Fruit fly (Drosophila melanogaster): ENCODE results near the gene CG12951.

CG12951 gene

dm6 chr3R:9350561-9351379 is 20.6 kb upstream of the CG12951 start:
- TF ChIP-seq Mnt (GFP tag; optimal IDR thresholded peaks at IDR 0.05) (no peak), cnc (optimal IDR thresholded peaks at IDR 0.05) (peak in 1 of 2 experiments; percentile 12)

- TF ChIP-seq CG1620 (GFP tag; optimal IDR thresholded peaks at IDR 0.05) (no peak), toe (GFP tag; optimal IDR thresholded peaks at IDR 0.05) (no peak), CG11617 (GFP tag; optimal IDR thresholded peaks at IDR 0.05) (no peak), ovo (GFP tag; optimal IDR thresholded peaks at IDR 0.05) (no peak), kay (GFP tag; ENCODE audit: borderline replicate concordance) (peak; percentile 31), CG7045 (GFP tag; optimal IDR thresholded peaks at IDR 0.05) (no peak), bab1 (GFP tag; optimal IDR thresholded peaks at IDR 0.05) (no peak), Hr96 (GFP tag; optimal IDR thresholded peaks at IDR 0.05) (no peak)
Observed at dm6 chr3R:9349267-9349820, 19.2 kb upstream of the CG12951 start.

DNA sequence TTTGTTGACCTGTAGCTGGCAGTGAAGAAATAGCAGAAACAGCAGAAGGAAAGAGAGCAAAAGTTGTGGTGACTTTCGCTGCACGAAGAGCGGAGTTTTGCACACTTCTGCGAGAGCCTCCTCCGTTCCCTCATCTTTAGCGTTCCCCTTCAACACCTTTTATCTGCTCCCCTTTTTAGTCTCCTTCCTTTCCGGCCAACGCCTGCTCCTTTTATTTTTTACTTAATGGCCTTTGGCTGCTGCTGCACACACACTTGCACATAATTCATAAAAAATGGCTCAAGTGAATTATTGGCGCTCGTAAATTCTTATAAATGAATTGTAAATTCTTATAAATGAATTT is 18.2 kb upstream of the CG12951 start:
- TF ChIP-seq CG1620 (GFP tag; optimal IDR thresholded peaks at IDR 0.05) (no peak), CG7101 (tag; optimal IDR thresholded peaks at IDR 0.05) (no peak), kay (GFP tag; ENCODE audit: borderline replicate concordance) (peak; percentile 37), toe (GFP tag; optimal IDR thresholded peaks at IDR 0.05) (no peak), tj (GFP tag; optimal IDR thresholded peaks at IDR 0.05) (peak; percentile 27), Crg-1 (GFP tag; optimal IDR thresholded peaks at IDR 0.05) (no peak), CG5204 (GFP tag; optimal IDR thresholded peaks at IDR 0.05) (no peak), cnc (optimal IDR thresholded peaks at IDR 0.05) (no peak), bab1 (GFP tag; optimal IDR thresholded peaks at IDR 0.05) (no peak), CG11617 (GFP tag; optimal IDR thresholded peaks at IDR 0.05) (no peak), cic (GFP tag; optimal IDR thresholded peaks at IDR 0.05) (no peak), Hr96 (GFP tag; optimal IDR thresholded peaks at IDR 0.05) (no peak), pad (GFP tag; optimal IDR thresholded peaks at IDR 0.05) (no peak), CG12768 (GFP tag; optimal IDR thresholded peaks at IDR 0.05) (no peak), Clk (GFP tag; optimal IDR thresholded peaks at IDR 0.05) (no peak), CG14711 (tag; optimal IDR thresholded peaks at IDR 0.05) (no peak)

DNA sequence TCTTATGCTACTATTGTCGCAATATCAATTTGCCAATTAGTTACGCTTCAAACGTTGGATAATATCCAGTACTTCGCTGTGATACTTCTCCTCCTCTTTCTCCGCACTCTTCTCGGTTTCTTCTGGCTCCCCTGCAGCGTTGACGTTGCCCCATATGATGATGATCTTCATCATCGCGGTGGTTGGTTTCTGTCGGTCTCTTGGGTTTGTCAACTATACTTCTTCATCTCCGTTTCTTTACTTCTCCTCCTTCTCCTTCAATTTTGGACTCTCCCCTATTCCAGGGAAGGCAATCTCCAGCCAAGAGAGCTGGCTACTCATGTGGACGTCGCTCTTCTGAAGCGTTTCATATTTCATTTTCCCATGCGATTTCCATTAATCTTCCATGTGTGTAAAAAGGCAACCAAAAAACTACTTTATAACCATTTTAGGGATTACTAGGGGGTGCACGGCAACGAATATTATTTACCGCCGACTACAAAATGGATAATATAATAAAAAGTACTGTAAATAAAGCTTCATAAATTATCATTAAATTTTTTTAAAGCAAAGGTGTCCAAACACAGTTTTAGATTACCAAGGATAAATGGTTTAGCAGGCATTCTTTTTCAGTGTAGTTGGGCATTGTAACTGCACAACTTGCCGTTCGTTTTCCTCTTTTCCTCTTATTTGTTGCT is 17.7 kb upstream of the CG12951 start:
- TF ChIP-seq tj (GFP tag; optimal IDR thresholded peaks at IDR 0.05) (no peak), Clk (GFP tag; optimal IDR thresholded peaks at IDR 0.05) (no peak), CG14711 (tag; optimal IDR thresholded peaks at IDR 0.05) (no peak), cic (GFP tag; optimal IDR thresholded peaks at IDR 0.05) (no peak), Crg-1 (GFP tag; optimal IDR thresholded peaks at IDR 0.05) (no peak), CG12768 (GFP tag; optimal IDR thresholded peaks at IDR 0.05) (no peak), kay (GFP tag; ENCODE audit: borderline replicate concordance) (peak; percentile 93), pad (GFP tag; optimal IDR thresholded peaks at IDR 0.05) (peak; percentile 41), CG5204 (GFP tag; optimal IDR thresholded peaks at IDR 0.05) (no peak), Hr96 (GFP tag; optimal IDR thresholded peaks at IDR 0.05) (no peak), Mnt (GFP tag; optimal IDR thresholded peaks at IDR 0.05) (no peak), CG11617 (GFP tag; optimal IDR thresholded peaks at IDR 0.05) (no peak), CG33017 (tag; optimal IDR thresholded peaks at IDR 0.05) (no peak), cnc (optimal IDR thresholded peaks at IDR 0.05) (no peak), ovo (GFP tag; optimal IDR thresholded peaks at IDR 0.05) (no peak), CG1620 (GFP tag; optimal IDR thresholded peaks at IDR 0.05) (no peak), CG7045 (GFP tag; optimal IDR thresholded peaks at IDR 0.05) (no peak), CG7101 (tag; optimal IDR thresholded peaks at IDR 0.05) (no peak), bab1 (GFP tag; optimal IDR thresholded peaks at IDR 0.05) (peak; percentile 11), toe (GFP tag; optimal IDR thresholded peaks at IDR 0.05) (no peak)

- no peak for TF ChIP-seq Crg-1 (GFP tag; optimal IDR thresholded peaks at IDR 0.05)
- no peak for TF ChIP-seq cic (GFP tag; optimal IDR thresholded peaks at IDR 0.05)
- TF ChIP-seq kay (GFP tag; ENCODE audit: borderline replicate concordance) = peak; percentile 81
- TF ChIP-seq CG7101 (tag; optimal IDR thresholded peaks at IDR 0.05) = no peak
- TF ChIP-seq CG12768 (GFP tag; optimal IDR thresholded peaks at IDR 0.05) = no peak
Observed at dm6 chr3R:9346539-9346938, 16.4 kb upstream of the CG12951 start.

dm6 chr3R:9345904-9346303 is 15.8 kb upstream of the CG12951 start:
- TF ChIP-seq CG5204 (GFP tag; optimal IDR thresholded peaks at IDR 0.05) (no peak), CG1620 (GFP tag; optimal IDR thresholded peaks at IDR 0.05) (no peak), pad (GFP tag; optimal IDR thresholded peaks at IDR 0.05) (peak; percentile 32), toe (GFP tag; optimal IDR thresholded peaks at IDR 0.05) (no peak), Mnt (GFP tag; optimal IDR thresholded peaks at IDR 0.05) (no peak)

DNA sequence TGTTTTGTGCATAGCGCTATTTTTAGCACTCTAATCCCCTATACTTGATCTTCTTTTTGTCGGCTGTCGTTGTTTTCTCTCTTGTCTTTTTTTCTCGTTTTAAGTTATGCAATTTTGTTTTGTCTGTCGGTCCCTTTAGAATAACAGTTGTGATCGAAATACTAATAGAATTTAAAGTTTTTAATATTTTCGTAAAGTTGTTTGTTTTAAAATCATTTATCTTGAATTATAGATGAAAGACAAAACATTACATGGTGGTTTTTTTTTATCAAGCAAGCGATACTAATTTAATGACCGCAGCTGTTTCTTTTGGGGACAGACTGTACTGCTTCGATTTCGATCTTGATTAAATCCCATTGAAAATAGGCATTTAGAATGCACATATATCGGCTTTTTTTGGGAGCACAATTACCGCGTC is 14.7 kb upstream of the CG12951 start:
- TF ChIP-seq Crg-1 (GFP tag; optimal IDR thresholded peaks at IDR 0.05) (no peak), CG14711 (tag; optimal IDR thresholded peaks at IDR 0.05) (peak; percentile 22), kay (GFP tag; ENCODE audit: borderline replicate concordance) (peak; percentile 66)
